Worm (Caenorhabditis elegans): Measurements from ENCODE around the gene set-14.

set-14 gene

ce11 chrII:10838550-10838949 is 42.5 kb upstream of the set-14 start:
- TF ChIP-seq skn-1 (tag; optimal IDR thresholded peaks at IDR 0.05) (no peak), lin-13 (GFP tag; optimal IDR thresholded peaks at IDR 0.05) (no peak), unc-39 (tag; optimal IDR thresholded peaks at IDR 0.05) (no peak), unc-55 (GFP tag; optimal IDR thresholded peaks at IDR 0.05) (no peak), fos-1 (tag; optimal IDR thresholded peaks at IDR 0.05) (no peak), mab-5 (tag; optimal IDR thresholded peaks at IDR 0.05) (no peak), peb-1 (tag; optimal IDR thresholded peaks at IDR 0.05) (no peak), elt-1 (tag; optimal IDR thresholded peaks at IDR 0.05) (no peak), gmeb-1 (tag; optimal IDR thresholded peaks at IDR 0.05) (no peak), aly-2 (tag; optimal IDR thresholded peaks at IDR 0.05) (no peak), nhr-129 (tag; optimal IDR thresholded peaks at IDR 0.05) (no peak), nhr-25 (tag; optimal IDR thresholded peaks at IDR 0.05) (no peak), lin-11 (tag; optimal IDR thresholded peaks at IDR 0.05) (no peak), mbf-1 (tag; optimal IDR thresholded peaks at IDR 0.05) (no peak), crh-2 (tag; optimal IDR thresholded peaks at IDR 0.05) (no peak), ZK546.5 (tag; optimal IDR thresholded peaks at IDR 0.05) (no peak), elt-3 (tag; optimal IDR thresholded peaks at IDR 0.05) (no peak)

ce11 chrII:10834717-10835116 is 38.6 kb upstream of the set-14 start:
- no peak for TF ChIP-seq lin-13 (GFP tag; optimal IDR thresholded peaks at IDR 0.05)
- TF ChIP-seq nhr-23 (tag; optimal IDR thresholded peaks at IDR 0.05): no peak
- TF ChIP-seq nhr-10 (tag; optimal IDR thresholded peaks at IDR 0.05): no peak
- TF ChIP-seq R02D3.7 (tag; optimal IDR thresholded peaks at IDR 0.05): no peak
- TF ChIP-seq Y55F3AM.14 (GFP tag; optimal IDR thresholded peaks at IDR 0.05): no peak
- TF ChIP-seq ztf-4 (tag; optimal IDR thresholded peaks at IDR 0.05): no peak
- TF ChIP-seq mbf-1 (tag; optimal IDR thresholded peaks at IDR 0.05): no peak
- TF ChIP-seq ZK546.5 (tag; optimal IDR thresholded peaks at IDR 0.05): no peak
- TF ChIP-seq sma-3 (GFP tag; optimal IDR thresholded peaks at IDR 0.05): no peak
- TF ChIP-seq elt-3 (tag; optimal IDR thresholded peaks at IDR 0.05): no peak
- TF ChIP-seq nhr-21 (tag; optimal IDR thresholded peaks at IDR 0.05): no peak
- no peak for TF ChIP-seq unc-62 (GFP tag; optimal IDR thresholded peaks at IDR 0.05)
- no peak for TF ChIP-seq ztf-11 (tag; optimal IDR thresholded peaks at IDR 0.05)

ce11 chrII:10829572-10829971 is 33.5 kb upstream of the set-14 start:
- TF ChIP-seq mab-5 (tag; optimal IDR thresholded peaks at IDR 0.05): no peak
- no peak for TF ChIP-seq nhr-11 (tag; optimal IDR thresholded peaks at IDR 0.05)
- TF ChIP-seq unc-39 (tag; optimal IDR thresholded peaks at IDR 0.05): no peak
- TF ChIP-seq nhr-25 (tag; optimal IDR thresholded peaks at IDR 0.05): no peak
- no peak for TF ChIP-seq crh-2 (tag; optimal IDR thresholded peaks at IDR 0.05)
- no peak for TF ChIP-seq nhr-77 (tag; optimal IDR thresholded peaks at IDR 0.05)
- TF ChIP-seq R02D3.7 (tag; optimal IDR thresholded peaks at IDR 0.05): no peak
- no peak for TF ChIP-seq ztf-1 (GFP tag; conservative IDR thresholded peaks at IDR 0.05)
- no peak for TF ChIP-seq ceh-82 (tag; optimal IDR thresholded peaks at IDR 0.05)
- TF ChIP-seq aly-2 (tag; optimal IDR thresholded peaks at IDR 0.05): no peak
- TF ChIP-seq ceh-16 (tag; optimal IDR thresholded peaks at IDR 0.05): no peak

- no peak for TF ChIP-seq nhr-10 (tag; optimal IDR thresholded peaks at IDR 0.05)
- no peak for TF ChIP-seq alr-1 (tag; optimal IDR thresholded peaks at IDR 0.05)
- no peak for TF ChIP-seq aly-2 (tag; optimal IDR thresholded peaks at IDR 0.05)
- no peak for TF ChIP-seq dmd-4 (tag; optimal IDR thresholded peaks at IDR 0.05)
- TF ChIP-seq ztf-1 (GFP tag; conservative IDR thresholded peaks at IDR 0.05): no peak
- TF ChIP-seq mab-5 (tag; optimal IDR thresholded peaks at IDR 0.05): no peak
- TF ChIP-seq lsy-2 (tag; optimal IDR thresholded peaks at IDR 0.05): no peak
- TF ChIP-seq unc-55 (GFP tag; optimal IDR thresholded peaks at IDR 0.05): no peak
- no peak for TF ChIP-seq gmeb-1 (tag; optimal IDR thresholded peaks at IDR 0.05)
- TF ChIP-seq lin-13 (GFP tag; optimal IDR thresholded peaks at IDR 0.05): no peak
- no peak for TF ChIP-seq nhr-11 (tag; optimal IDR thresholded peaks at IDR 0.05)
- TF ChIP-seq egl-27 (tag; optimal IDR thresholded peaks at IDR 0.05): no peak
- TF ChIP-seq crh-2 (tag; optimal IDR thresholded peaks at IDR 0.05): no peak
Measured at ce11 chrII:10829081-10829480, 33.0 kb upstream of the set-14 start, which contains the start of gene VM106R.1. VM106R.1 (minus strand) TSS chrII:10829181.

- TF ChIP-seq lin-39 (tag; optimal IDR thresholded peaks at IDR 0.05) (no peak), F13H6.1 (tag; optimal IDR thresholded peaks at IDR 0.05) (peak; percentile 20), unc-39 (tag; optimal IDR thresholded peaks at IDR 0.05) (no peak), nhr-129 (tag; optimal IDR thresholded peaks at IDR 0.05) (peak; percentile 48), blmp-1 (tag; optimal IDR thresholded peaks at IDR 0.05; ENCODE audit: insufficient read depth) (no peak), nhr-77 (tag; optimal IDR thresholded peaks at IDR 0.05) (no peak), fos-1 (tag; optimal IDR thresholded peaks at IDR 0.05) (no peak), R02D3.7 (tag; optimal IDR thresholded peaks at IDR 0.05) (no peak), aly-2 (tag; optimal IDR thresholded peaks at IDR 0.05) (no peak), peb-1 (tag; optimal IDR thresholded peaks at IDR 0.05) (no peak), mab-5 (tag; optimal IDR thresholded peaks at IDR 0.05) (no peak), elt-1 (tag; optimal IDR thresholded peaks at IDR 0.05) (no peak), unc-55 (GFP tag; optimal IDR thresholded peaks at IDR 0.05) (peak; percentile 85), crh-2 (tag; optimal IDR thresholded peaks at IDR 0.05) (peak; percentile 21), nhr-6 (tag; optimal IDR thresholded peaks at IDR 0.05) (no peak), C34F6.9 (tag; optimal IDR thresholded peaks at IDR 0.05) (peak; percentile 64), nhr-237 (tag; optimal IDR thresholded peaks at IDR 0.05) (no peak), skn-1 (tag; optimal IDR thresholded peaks at IDR 0.05) (no peak), ceh-16 (tag; optimal IDR thresholded peaks at IDR 0.05) (no peak), nhr-10 (tag; optimal IDR thresholded peaks at IDR 0.05) (no peak), ama-1 (optimal IDR thresholded peaks at IDR 0.05) (peak; percentile 30), snpc-4 (tag; optimal IDR thresholded peaks at IDR 0.05) (no peak), nhr-25 (tag; optimal IDR thresholded peaks at IDR 0.05) (peak; percentile 45), lin-13 (GFP tag; optimal IDR thresholded peaks at IDR 0.05) (peak; percentile 30), gmeb-1 (tag; optimal IDR thresholded peaks at IDR 0.05) (peak; percentile 83), unc-62 (GFP tag; optimal IDR thresholded peaks at IDR 0.05) (no peak), lsy-2 (tag; optimal IDR thresholded peaks at IDR 0.05) (peak; percentile 54 to 83), lin-11 (tag; optimal IDR thresholded peaks at IDR 0.05) (peak; percentile 36)
Measured at ce11 chrII:10824046-10824445, 28.0 kb upstream of the set-14 start, which contains the start of the genes R06F6.12 and mix-1. R06F6.12 (minus strand) TSS chrII:10824081. mix-1 (plus strand) TSS chrII:10824246.

All from whole organism, L2 larva.